Worm (Caenorhabditis elegans) whole organism, L4 larva: ENCODE data around the gene gbf-1.
"Not testable (repeated sequence)": the region's sequence is repeated elsewhere in the genome, so short reads cannot be mapped to it uniquely, and the experiment has no call there.

Experiments
- D1046.2 ChIP-seq: fragments of 200-800 bp; sonication (Bioruptor generic); IDR thresholded peaks from 2 replicates; pipeline ENCODE4 v1.3.6; 2022; ENCODE audit warnings: missing genetic modification characterization, missing compliant biosample characterization
- F10B5.3 ChIP-seq: sonication (generic microtip); optimal IDR thresholded peaks from 2 replicates; lab custom pipeline; 2016; ENCODE audit warnings: mild to moderate bottlenecking, missing genetic modification characterization, missing compliant biosample characterization
- F26F4.8 ChIP-seq: fragments of 200-800 bp; sonication (Bioruptor generic); conservative IDR thresholded peaks from 2 replicates; pipeline ENCODE4 v1.3.6; 2022; ENCODE audit warnings: missing genetic modification characterization, missing compliant biosample characterization
- R02D3.7 ChIP-seq: fragments of 150-350 bp; sonication (generic microtip); optimal IDR thresholded peaks from 3 replicates; lab custom pipeline; 2014; ENCODE audit warnings: missing biosample characterization, missing genetic modification characterization
- Y105C5A.15 ChIP-seq: fragments of 200-800 bp; sonication (Bioruptor generic); IDR thresholded peaks from 2 replicates; pipeline ENCODE4 v1.3.6; 2022; ENCODE audit warnings: missing genetic modification characterization, missing compliant biosample characterization
- Y5F2A.4 ChIP-seq: fragments of 200-800 bp; sonication (Bioruptor generic); optimal IDR thresholded peaks from 2 replicates; lab custom pipeline; 2018; ENCODE audit warnings: mild to moderate bottlenecking, missing genetic modification characterization, missing compliant biosample characterization
- ZK546.5 ChIP-seq, 2 experiments: sonication (generic microtip); optimal IDR thresholded peaks; 2 replicates each; lab custom pipeline; 2017; ENCODE audit warnings: missing biosample characterization in 2 of 2, missing genetic modification characterization in 2 of 2
- arid-1 ChIP-seq: fragments of 200-800 bp; sonication (Bioruptor generic); conservative IDR thresholded peaks from 2 replicates; pipeline ENCODE4 v1.3.6; 2022; ENCODE audit warnings: missing genetic modification reagents, missing genetic modification characterization, missing compliant biosample characterization
- ceh-28 ChIP-seq: fragments of 150-350 bp; optimal IDR thresholded peaks from 2 replicates; lab custom pipeline; 2014; ENCODE audit warnings: missing biosample characterization, missing genetic modification reagents, missing genetic modification characterization
- ceh-32 ChIP-seq: sonication (generic microtip); optimal IDR thresholded peaks from 2 replicates; lab custom pipeline; 2016; ENCODE audit warnings: mild to moderate bottlenecking, missing genetic modification characterization, missing compliant biosample characterization; ENCODE audit not compliant: poor library complexity
- ceh-62 ChIP-seq: sonication (generic microtip); optimal IDR thresholded peaks from 2 replicates; lab custom pipeline; 2017; ENCODE audit warnings: missing biosample characterization, missing genetic modification characterization
- ceh-82 ChIP-seq: sonication (generic microtip); optimal IDR thresholded peaks from 2 replicates; lab custom pipeline; 2017; ENCODE audit warnings: missing biosample characterization, missing genetic modification characterization
- daf-12 ChIP-seq: fragments of 150-350 bp; optimal IDR thresholded peaks from 2 replicates; lab custom pipeline; 2014; ENCODE audit warnings: missing biosample characterization, missing genetic modification reagents, missing genetic modification characterization
- daf-16 ChIP-seq, 3 experiments: sonication (generic microtip); optimal IDR thresholded peaks; 2 replicates each; lab custom pipeline; 2016 to 2017; ENCODE audit warnings: missing genetic modification characterization in 3 of 3, missing genetic modification reagents in 3 of 3, mild to moderate bottlenecking in 2 of 3, missing compliant biosample characterization in 2 of 3, missing biosample characterization in 1 of 3, moderate library complexity in 1 of 3
- daf-19 ChIP-seq: fragments of 200-800 bp; sonication (Bioruptor generic); conservative IDR thresholded peaks from 2 replicates; pipeline ENCODE4 v1.3.6; 2022; ENCODE audit warnings: missing genetic modification characterization, missing compliant biosample characterization
- daf-8 ChIP-seq: fragments of 200-800 bp; sonication (Bioruptor generic); IDR thresholded peaks from 2 replicates; pipeline ENCODE4 v1.3.6; 2022; ENCODE audit warnings: missing genetic modification characterization, missing compliant biosample characterization
- egl-27 ChIP-seq: sonication (generic microtip); optimal IDR thresholded peaks from 3 replicates; lab custom pipeline; 2017; ENCODE audit warnings: missing biosample characterization, missing genetic modification reagents, missing genetic modification characterization
- egl-43 ChIP-seq: fragments of 200-800 bp; sonication (Bioruptor generic); IDR thresholded peaks from 2 replicates; pipeline ENCODE4 v1.3.6; 2022; ENCODE audit warnings: missing genetic modification reagents, missing genetic modification characterization, missing compliant biosample characterization
- fkh-10 ChIP-seq: fragments of 150-350 bp; optimal IDR thresholded peaks from 2 replicates; lab custom pipeline; 2014; ENCODE audit warnings: missing biosample characterization, missing genetic modification reagents, missing genetic modification characterization
- fos-1 ChIP-seq: fragments of 150-350 bp; optimal IDR thresholded peaks from 2 replicates; lab custom pipeline; 2014; ENCODE audit warnings: missing biosample characterization, missing genetic modification characterization
- hlh-11 ChIP-seq: fragments of 200-800 bp; sonication (Bioruptor generic); optimal IDR thresholded peaks from 2 replicates; lab custom pipeline; 2018; ENCODE audit warnings: mild to moderate bottlenecking, missing genetic modification characterization, missing compliant biosample characterization
- hmg-1.1 ChIP-seq: fragments of 200-800 bp; sonication (Bioruptor generic); IDR thresholded peaks from 2 replicates; pipeline ENCODE4 v1.3.6; 2022; ENCODE audit warnings: missing genetic modification reagents, missing genetic modification characterization, missing compliant biosample characterization
- jun-1 ChIP-seq: fragments of 150-350 bp; optimal IDR thresholded peaks from 2 replicates; lab custom pipeline; 2014; ENCODE audit warnings: missing biosample characterization, missing genetic modification reagents, missing genetic modification characterization
- lim-7 ChIP-seq: fragments of 200-800 bp; sonication (Bioruptor generic); IDR thresholded peaks from 2 replicates; pipeline ENCODE4 v1.3.6; 2022; ENCODE audit warnings: missing genetic modification characterization, missing compliant biosample characterization
- lin-15B ChIP-seq: fragments of 150-350 bp; sonication (generic microtip); optimal IDR thresholded peaks from 3 replicates; lab custom pipeline; 2014; ENCODE audit warnings: missing biosample characterization, missing genetic modification characterization
- lin-29 ChIP-seq: fragments of 200-800 bp; sonication (Bioruptor generic); IDR thresholded peaks from 2 replicates; pipeline ENCODE4 v1.3.6; 2022; ENCODE audit warnings: missing genetic modification reagents, missing genetic modification characterization, missing compliant biosample characterization
- lsy-2 ChIP-seq, 2 experiments: fragments of 150-350 bp in 1 of 2; sonication (generic microtip) in 1 of 2; optimal IDR thresholded peaks; 2 replicates each; lab custom pipeline; 2014 to 2017; ENCODE audit warnings: missing biosample characterization in 2 of 2, missing genetic modification characterization in 2 of 2
- madf-9 ChIP-seq: fragments of 200-800 bp; sonication (Bioruptor generic); conservative IDR thresholded peaks from 2 replicates; pipeline ENCODE4 v1.3.6; 2022; ENCODE audit warnings: missing genetic modification reagents, missing genetic modification characterization, missing compliant biosample characterization
- mdl-1 ChIP-seq, 2 experiments: fragments of 150-350 bp in 1 of 2; sonication (generic microtip) in 1 of 2; optimal IDR thresholded peaks; 2 replicates each; lab custom pipeline; 2014 to 2017; ENCODE audit warnings: missing biosample characterization in 2 of 2, missing genetic modification characterization in 2 of 2
- mdt-29 ChIP-seq: fragments of 200-800 bp; sonication (Bioruptor generic); IDR thresholded peaks from 2 replicates; pipeline ENCODE4 v1.3.6; 2022; ENCODE audit warnings: missing genetic modification reagents, missing genetic modification characterization, missing compliant biosample characterization
- mep-1 ChIP-seq: fragments of 150-350 bp; sonication (generic microtip); optimal IDR thresholded peaks from 3 replicates; lab custom pipeline; 2014; ENCODE audit warnings: missing biosample characterization, missing genetic modification characterization
- mes-2 ChIP-seq: sonication (generic microtip); optimal IDR thresholded peaks from 2 replicates; lab custom pipeline; 2016; ENCODE audit warnings: missing genotype, mild to moderate bottlenecking, missing genetic modification characterization, missing compliant biosample characterization; ENCODE audit not compliant: poor library complexity, severe bottlenecking
- mxl-2 ChIP-seq: fragments of 200-800 bp; sonication (Bioruptor generic); conservative IDR thresholded peaks from 2 replicates; pipeline ENCODE4 v1.3.6; 2022; ENCODE audit warnings: missing genetic modification reagents, missing genetic modification characterization, missing compliant biosample characterization
- nhr-10 ChIP-seq: fragments of 150-350 bp; optimal IDR thresholded peaks from 2 replicates; lab custom pipeline; 2014; ENCODE audit warnings: missing biosample characterization, missing genetic modification characterization
- nhr-102 ChIP-seq: sonication (generic microtip); optimal IDR thresholded peaks from 2 replicates; lab custom pipeline; 2016; ENCODE audit warnings: mild to moderate bottlenecking, missing genetic modification characterization, moderate library complexity, missing compliant biosample characterization
- nhr-111 ChIP-seq: fragments of 200-800 bp; sonication (Bioruptor generic); optimal IDR thresholded peaks from 2 replicates; lab custom pipeline; 2018; ENCODE audit warnings: mild to moderate bottlenecking, missing genetic modification characterization, missing compliant biosample characterization
- nhr-25 ChIP-seq: sonication (generic microtip); optimal IDR thresholded peaks from 2 replicates; lab custom pipeline; 2017; ENCODE audit warnings: missing genetic modification characterization, mild to moderate bottlenecking, missing compliant biosample characterization, antibody characterized with exemption, moderate library complexity, borderline replicate concordance; ENCODE audit not compliant: insufficient read depth
- nhr-28 ChIP-seq: fragments of 150-350 bp; optimal IDR thresholded peaks from 2 replicates; lab custom pipeline; 2014; ENCODE audit warnings: missing biosample characterization, missing genetic modification characterization
- nhr-48 ChIP-seq: sonication (generic microtip); optimal IDR thresholded peaks from 2 replicates; lab custom pipeline; 2016; ENCODE audit warnings: mild to moderate bottlenecking, missing genetic modification characterization, missing compliant biosample characterization
- nhr-6 ChIP-seq: fragments of 150-350 bp; optimal IDR thresholded peaks from 2 replicates; lab custom pipeline; 2014; ENCODE audit warnings: missing biosample characterization, missing genetic modification characterization
- pqm-1 ChIP-seq: sonication (generic microtip); optimal IDR thresholded peaks from 2 replicates; lab custom pipeline; 2017; ENCODE audit warnings: missing biosample characterization, missing genetic modification characterization
- skn-1 ChIP-seq: fragments of 150-350 bp; optimal IDR thresholded peaks from 2 replicates; lab custom pipeline; 2014; ENCODE audit warnings: missing biosample characterization, missing genetic modification characterization
- tag-97 ChIP-seq: fragments of 200-800 bp; sonication (Bioruptor generic); IDR thresholded peaks from 2 replicates; pipeline ENCODE4 v1.3.6; 2022; ENCODE audit warnings: missing genetic modification characterization, missing compliant biosample characterization
- tra-1 ChIP-seq: fragments of 200-800 bp; sonication (Bioruptor generic); IDR thresholded peaks from 2 replicates; pipeline ENCODE4 v1.3.6; 2022; ENCODE audit warnings: missing genetic modification reagents, missing genetic modification characterization, missing compliant biosample characterization
- vab-7 ChIP-seq: fragments of 200-800 bp; sonication (Bioruptor generic); IDR thresholded peaks from 2 replicates; pipeline ENCODE4 v1.3.6; 2022; ENCODE audit warnings: missing genetic modification reagents, missing genetic modification characterization, missing compliant biosample characterization
- zfp-2 ChIP-seq: sonication (generic microtip); optimal IDR thresholded peaks from 2 replicates; lab custom pipeline; 2016; ENCODE audit warnings: mild to moderate bottlenecking, missing genetic modification characterization, missing compliant biosample characterization
- zfp-3 ChIP-seq: fragments of 200-800 bp; sonication (Bioruptor generic); conservative IDR thresholded peaks from 2 replicates; pipeline ENCODE4 v1.3.6; 2022; ENCODE audit warnings: missing genetic modification reagents, missing genetic modification characterization, missing compliant biosample characterization
- ztf-11 ChIP-seq: fragments of 150-350 bp; optimal IDR thresholded peaks from 2 replicates; lab custom pipeline; 2014; ENCODE audit warnings: missing biosample characterization, missing genetic modification characterization

The gbf-1 gene

ce11 chrIII:11773581-11773980 is at the start of gene gbf-1:
Gene gbf-1 (minus strand): TSS chrIII:11773681.
- not testable (repeated sequence) for TF ChIP-seq nhr-28 (tag; lab: Kevin White, UChicago); zfp-2; lsy-2 (tag; optimal IDR thresholded peaks at IDR 0.05; lab: Kevin White, UChicago)
- TF ChIP-seq, all 104 proteins: peak for 0; not testable (repeated sequence) for 104

DNA sequence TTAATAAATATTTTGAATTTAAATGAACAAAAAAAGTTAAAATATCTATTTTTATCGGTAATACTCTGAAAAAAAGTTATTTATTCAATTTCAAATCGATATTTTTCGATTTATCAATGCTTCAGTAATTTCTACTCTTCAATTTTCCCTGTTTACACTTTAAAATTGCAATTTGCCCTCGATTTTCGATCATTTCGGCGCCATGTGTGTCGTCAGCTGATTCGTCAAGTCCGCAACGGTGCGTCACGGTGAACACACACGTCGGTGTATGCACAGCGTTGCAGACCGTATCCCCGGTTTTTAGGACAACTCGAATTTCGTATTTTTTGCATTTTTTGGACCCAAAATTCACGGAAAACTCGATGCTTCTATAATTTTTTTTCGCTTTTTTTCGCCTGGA is 49.8 kb upstream of the gbf-1 start, which contains the start of gene C18D11.3:
Gene C18D11.3 (plus strand): TSS at position 189 of the 400 bp plus-strand sequence.
- no peak for TF ChIP-seq mdt-29 (GFP tag; lab: Robert Waterston, UW)
- peak; percentile 90 for TF ChIP-seq mep-1 (tag; lab: Kevin White, UChicago)
- no peak for TF ChIP-seq Y105C5A.15 (GFP tag; lab: Robert Waterston, UW)
- peak in 1 of 2 experiments; percentile 38 for TF ChIP-seq daf-16 (GFP tag; optimal IDR thresholded peaks at IDR 0.05; lab: Kevin White, UChicago)
- TF ChIP-seq daf-16 (tag; optimal IDR thresholded peaks at IDR 0.05; lab: Kevin White, UChicago): peak; percentile 99
- no peak for TF ChIP-seq R02D3.7 (tag; lab: Kevin White, UChicago)
- peak; percentile 48; the same call in 1 of the 2 replicates for TF ChIP-seq arid-1 (GFP tag; lab: Robert Waterston, UW)
- no peak for TF ChIP-seq pqm-1 (tag; lab: Kevin White, UChicago)
- 0 out of 2 replicates have a peak, but pooled peaks have one; percentile 48 for TF ChIP-seq lin-29 (GFP tag; lab: Robert Waterston, UW)
- no peak for TF ChIP-seq F10B5.3 (tag; lab: Kevin White, UChicago)
- no peak for TF ChIP-seq daf-19 (GFP tag; lab: Robert Waterston, UW)
- TF ChIP-seq mdl-1 (tag; optimal IDR thresholded peaks at IDR 0.05; lab: Kevin White, UChicago): peak in 1 of 2 experiments; percentile 89
- peak; percentile 35 for TF ChIP-seq nhr-6 (tag; lab: Kevin White, UChicago)
- TF ChIP-seq ZK546.5 (tag; optimal IDR thresholded peaks at IDR 0.05; lab: Kevin White, UChicago): no peak
- TF ChIP-seq tag-97 (GFP tag; lab: Robert Waterston, UW): no peak
- TF ChIP-seq skn-1: no peak
- no peak for TF ChIP-seq D1046.2
- no peak for TF ChIP-seq nhr-111
- TF ChIP-seq mes-2 (tag; lab: Kevin White, UChicago): peak; percentile 86
- no peak; the same call in 1 of the 2 replicates for TF ChIP-seq lim-7 (GFP tag; lab: Robert Waterston, UW)
- peak; percentile 15 for TF ChIP-seq nhr-25 (tag; lab: Kevin White, UChicago)
- TF ChIP-seq ceh-62 (tag; lab: Kevin White, UChicago): no peak
- TF ChIP-seq nhr-102 (tag; lab: Kevin White, UChicago): peak; percentile 29
- TF ChIP-seq mxl-2 (GFP tag; lab: Robert Waterston, UW): no peak
- no peak for TF ChIP-seq ztf-11 (tag; lab: Kevin White, UChicago)
- TF ChIP-seq jun-1 (tag; lab: Kevin White, UChicago): no peak
- TF ChIP-seq egl-43: 0 out of 2 replicates have a peak, but pooled peaks have one; percentile 5
- TF ChIP-seq ceh-28 (tag; lab: Kevin White, UChicago): no peak
- no peak for TF ChIP-seq Y5F2A.4 (GFP tag; lab: Kevin White, UChicago)
- peak; percentile 73 for TF ChIP-seq hmg-1.1
- no peak for TF ChIP-seq ceh-32 (tag; lab: Kevin White, UChicago)
- peak; percentile 55; the same call in 1 of the 2 replicates for TF ChIP-seq madf-9
- TF ChIP-seq fkh-10 (GFP tag; lab: Kevin White, UChicago): peak; percentile 27
- TF ChIP-seq F26F4.8 (GFP tag; lab: Robert Waterston, UW): no peak
- TF ChIP-seq lin-15B (tag; lab: Kevin White, UChicago): no peak
- no peak for TF ChIP-seq fos-1
- TF ChIP-seq hlh-11: peak; percentile 99
- no peak for TF ChIP-seq zfp-2
- TF ChIP-seq daf-8 (GFP tag; lab: Robert Waterston, UW): no peak
- TF ChIP-seq zfp-3 (GFP tag; lab: Robert Waterston, UW): 0 out of 2 replicates have a peak, but pooled peaks have one; percentile 18
- no peak for TF ChIP-seq nhr-10 (tag; lab: Kevin White, UChicago)
- TF ChIP-seq tra-1 (GFP tag; lab: Robert Waterston, UW): peak; percentile 55; the same call in 1 of the 2 replicates
- no peak for TF ChIP-seq ceh-82 (tag; lab: Kevin White, UChicago)
- TF ChIP-seq daf-12 (tag; lab: Kevin White, UChicago): no peak
- TF ChIP-seq vab-7 (GFP tag; lab: Robert Waterston, UW): peak; percentile 69
- TF ChIP-seq egl-27 (tag; lab: Kevin White, UChicago): no peak
- TF ChIP-seq nhr-48: no peak
